Worm (Caenorhabditis elegans): ENCODE data around the gene B0238.15.
A peak's percentile ranks its signal among the peaks of the same experiment; 100 is the strongest.

ce11 chrV:5194508-5194907 is 45.5 kb upstream of the B0238.15 start, which contains the start of gene abu-8:
- TF ChIP-seq med-1 (GFP tag; optimal IDR thresholded peaks at IDR 0.05; ENCODE audit: insufficient read depth) (no peak), ztf-23 (GFP tag; IDR thresholded peaks at IDR 0.05) (no peak), flt-1 (GFP tag; IDR thresholded peaks at IDR 0.05) (no peak), ztf-29 (GFP tag; IDR thresholded peaks at IDR 0.05) (no peak), cog-1 (tag; optimal IDR thresholded peaks at IDR 0.05) (no peak), klf-2 (GFP tag; conservative IDR thresholded peaks at IDR 0.05) (0 out of 2 replicates have a peak, but pooled peaks have one; percentile 18)

Data from whole organism, midembryonic.